Worm (Caenorhabditis elegans) whole organism, L1 larva: ENCODE data around the gene ceh-83.

Source experiments
- alr-1 ChIP-seq: fragments of 200-800 bp; sonication (Bioruptor generic); optimal IDR thresholded peaks from 2 replicates; lab custom pipeline; 2018; ENCODE audit warnings: borderline replicate concordance, mild to moderate bottlenecking, missing genetic modification characterization, missing compliant biosample characterization
- ama-1 ChIP-seq: fragments of 150-350 bp; optimal IDR thresholded peaks from 2 replicates; lab custom pipeline; 2014
- elt-2 ChIP-seq: sonication (generic microtip); optimal IDR thresholded peaks from 2 replicates; lab custom pipeline; 2016; ENCODE audit warnings: missing genetic modification characterization, mild to moderate bottlenecking, inconsistent platforms, missing compliant biosample characterization, missing genetic modification reagents
- elt-3 ChIP-seq, 6 experiments: fragments of 150-350 bp in 1 of 6; sonication (generic microtip); optimal IDR thresholded peaks; 2 replicates each; lab custom pipeline; 2017 to 2018; ENCODE audit warnings: missing biosample characterization in 6 of 6, missing genetic modification characterization in 6 of 6, inconsistent platforms in 1 of 6
- fkh-10 ChIP-seq: sonication (generic microtip); optimal IDR thresholded peaks from 2 replicates; lab custom pipeline; 2017; ENCODE audit warnings: missing biosample characterization, missing genetic modification reagents, missing genetic modification characterization
- lin-13 ChIP-seq: fragments of 150-350 bp; optimal IDR thresholded peaks from 2 replicates; lab custom pipeline; 2014; ENCODE audit warnings: missing biosample characterization, missing genetic modification reagents, missing genetic modification characterization
- lin-35 ChIP-seq, 2 experiments: fragments of 150-350 bp; optimal IDR thresholded peaks; 2 replicates each; lab custom pipeline; 2014; ENCODE audit warnings: missing biosample characterization in 2 of 2, missing genetic modification characterization in 2 of 2, missing genetic modification reagents in 2 of 2
- lir-3 ChIP-seq: sonication (generic microtip); optimal IDR thresholded peaks from 2 replicates; lab custom pipeline; 2016; ENCODE audit warnings: mild to moderate bottlenecking, missing genetic modification characterization, moderate library complexity, missing compliant biosample characterization; ENCODE audit not compliant: poor library complexity
- lsy-2 ChIP-seq, 2 experiments: fragments of 150-350 bp; optimal IDR thresholded peaks; 2 replicates each; lab custom pipeline; 2014; ENCODE audit warnings: missing biosample characterization in 2 of 2, missing genetic modification characterization in 2 of 2
- nhr-237 ChIP-seq: fragments of 150-350 bp; optimal IDR thresholded peaks from 2 replicates; lab custom pipeline; 2014; ENCODE audit warnings: missing biosample characterization, missing genetic modification characterization
- pqm-1 ChIP-seq: sonication (generic microtip); optimal IDR thresholded peaks from 3 replicates; lab custom pipeline; 2017; ENCODE audit warnings: missing biosample characterization, missing genetic modification characterization
- skn-1 ChIP-seq: fragments of 150-350 bp; optimal IDR thresholded peaks from 2 replicates; lab custom pipeline; 2014; ENCODE audit warnings: missing biosample characterization, missing genetic modification characterization
- sup-37 ChIP-seq: fragments of 200-800 bp; sonication (Bioruptor generic); optimal IDR thresholded peaks from 2 replicates; lab custom pipeline; 2018; ENCODE audit warnings: mild to moderate bottlenecking, missing genetic modification characterization, missing compliant biosample characterization

- TF ChIP-seq lsy-2 (tag; optimal IDR thresholded peaks at IDR 0.05; lab: Kevin White, UChicago) (no peak), sup-37 (GFP tag; lab: Kevin White, UChicago) (no peak), alr-1 (tag; lab: Kevin White, UChicago) (no peak), elt-2 (no peak), ama-1 (no peak), lin-35 (GFP tag; optimal IDR thresholded peaks at IDR 0.05; lab: Kevin White, UChicago) (no peak), nhr-237 (no peak), skn-1 (no peak), lir-3 (no peak), lin-13 (no peak), pqm-1 (no peak), elt-3 (tag; optimal IDR thresholded peaks at IDR 0.05; lab: Kevin White, UChicago) (no peak), fkh-10 (GFP tag; lab: Kevin White, UChicago) (no peak)
Observed at ce11 chrII:1731932-1732331, 4.4 kb downstream of the ceh-83 start, which contains the start of gene ceh-82.
